Worm (Caenorhabditis elegans) whole organism, late embryonic: ENCODE results near the gene smk-1.

ENCODE experiments used
- C38D4.7 ChIP-seq: fragments of 200-800 bp; sonication (Bioruptor generic); optimal IDR thresholded peaks from 2 replicates; lab custom pipeline; 2018; ENCODE audit warnings: mild to moderate bottlenecking, missing genetic modification characterization, moderate library complexity, missing compliant biosample characterization
- F13H6.1 ChIP-seq: sonication (generic microtip); optimal IDR thresholded peaks from 2 replicates; lab custom pipeline; 2016; ENCODE audit warnings: missing genetic modification characterization, missing compliant biosample characterization
- K02D7.2 ChIP-seq: sonication (generic microtip); optimal IDR thresholded peaks from 2 replicates; lab custom pipeline; 2017; ENCODE audit warnings: mild to moderate bottlenecking, missing genetic modification characterization, missing compliant biosample characterization
- Y22D7AL.16 ChIP-seq: sonication (generic microtip); optimal IDR thresholded peaks from 2 replicates; lab custom pipeline; 2016; ENCODE audit warnings: missing genetic modification characterization, missing compliant biosample characterization
- ahr-1 ChIP-seq: sonication (generic microtip); optimal IDR thresholded peaks from 2 replicates; lab custom pipeline; 2016; ENCODE audit warnings: missing genetic modification characterization, missing compliant biosample characterization
- ceh-19 ChIP-seq: fragments of 200-800 bp; sonication (Bioruptor generic); optimal IDR thresholded peaks from 2 replicates; lab custom pipeline; 2018; ENCODE audit warnings: mild to moderate bottlenecking, missing genetic modification characterization, missing compliant biosample characterization
- ceh-22 ChIP-seq: sonication (generic microtip); optimal IDR thresholded peaks from 2 replicates; lab custom pipeline; 2017; ENCODE audit warnings: missing biosample characterization, missing genetic modification characterization
- ceh-24 ChIP-seq: sonication (generic microtip); optimal IDR thresholded peaks from 2 replicates; lab custom pipeline; 2016; ENCODE audit warnings: mild to moderate bottlenecking, missing genetic modification characterization, missing compliant biosample characterization
- ceh-30 ChIP-seq: fragments of 150-350 bp; optimal IDR thresholded peaks from 2 replicates; lab custom pipeline; 2014; ENCODE audit warnings: missing biosample characterization, missing genetic modification characterization
- ceh-31 ChIP-seq: sonication (generic microtip); optimal IDR thresholded peaks from 2 replicates; lab custom pipeline; 2016; ENCODE audit warnings: missing genetic modification characterization, missing compliant biosample characterization
- ceh-34 ChIP-seq: sonication (generic microtip); optimal IDR thresholded peaks from 2 replicates; lab custom pipeline; 2016; ENCODE audit warnings: mild to moderate bottlenecking, missing genetic modification characterization, missing compliant biosample characterization
- ceh-48 ChIP-seq: sonication (generic microtip); optimal IDR thresholded peaks from 2 replicates; lab custom pipeline; 2016; ENCODE audit warnings: missing genetic modification characterization, inconsistent platforms, missing compliant biosample characterization
- ceh-9 ChIP-seq: sonication (generic microtip); optimal IDR thresholded peaks from 2 replicates; lab custom pipeline; 2016; ENCODE audit warnings: mild to moderate bottlenecking, missing genetic modification characterization, inconsistent platforms, missing compliant biosample characterization
- che-1 ChIP-seq: sonication (generic microtip); optimal IDR thresholded peaks from 2 replicates; lab custom pipeline; 2016; ENCODE audit warnings: mild to moderate bottlenecking, missing genetic modification characterization, missing compliant biosample characterization
- dmd-4 ChIP-seq: sonication (generic microtip); optimal IDR thresholded peaks from 2 replicates; lab custom pipeline; 2016; ENCODE audit warnings: borderline replicate concordance, missing genetic modification characterization, missing compliant biosample characterization
- elt-2 ChIP-seq: sonication (generic microtip); optimal IDR thresholded peaks from 2 replicates; lab custom pipeline; 2016; ENCODE audit warnings: missing genetic modification reagents, missing genetic modification characterization, missing compliant biosample characterization
- elt-4 ChIP-seq: sonication (generic microtip); optimal IDR thresholded peaks from 2 replicates; lab custom pipeline; 2016; ENCODE audit warnings: missing genetic modification characterization, missing compliant biosample characterization
- ets-4 ChIP-seq: sonication (generic microtip); optimal IDR thresholded peaks from 2 replicates; lab custom pipeline; 2016; ENCODE audit warnings: missing genetic modification characterization, missing compliant biosample characterization
- eyg-1 ChIP-seq: sonication (generic microtip); optimal IDR thresholded peaks from 2 replicates; lab custom pipeline; 2016; ENCODE audit warnings: missing genotype, missing genetic modification characterization, missing compliant biosample characterization
- fax-1 ChIP-seq: sonication (generic microtip); optimal IDR thresholded peaks from 2 replicates; lab custom pipeline; 2016; ENCODE audit warnings: missing genotype, missing genetic modification characterization, missing compliant biosample characterization
- fkh-6 ChIP-seq: sonication (generic microtip); optimal IDR thresholded peaks from 2 replicates; lab custom pipeline; 2016; ENCODE audit warnings: missing genetic modification characterization, missing compliant biosample characterization
- hlh-30 ChIP-seq: sonication (generic microtip); optimal IDR thresholded peaks from 2 replicates; lab custom pipeline; 2017; ENCODE audit warnings: antibody characterized with exemption, missing genetic modification characterization, missing compliant biosample characterization; ENCODE audit not compliant: insufficient read depth
- hlh-8 ChIP-seq: sonication (generic microtip); optimal IDR thresholded peaks from 2 replicates; lab custom pipeline; 2016; ENCODE audit warnings: missing genotype, missing genetic modification characterization, missing compliant biosample characterization
- lim-6 ChIP-seq: sonication (generic microtip); optimal IDR thresholded peaks from 2 replicates; lab custom pipeline; 2016; ENCODE audit warnings: missing genetic modification characterization, missing compliant biosample characterization
- lin-11 ChIP-seq: fragments of 200-800 bp; sonication (Bioruptor generic); optimal IDR thresholded peaks from 2 replicates; lab custom pipeline; 2018; ENCODE audit warnings: mild to moderate bottlenecking, missing genetic modification characterization, missing compliant biosample characterization
- madf-2 ChIP-seq: sonication (generic microtip); optimal IDR thresholded peaks from 2 replicates; lab custom pipeline; 2017; ENCODE audit warnings: missing genetic modification characterization, missing compliant biosample characterization
- mec-3 ChIP-seq: sonication (generic microtip); optimal IDR thresholded peaks from 2 replicates; lab custom pipeline; 2016; ENCODE audit warnings: borderline replicate concordance, missing genetic modification characterization, missing compliant biosample characterization
- nfya-1 ChIP-seq: sonication (generic microtip); optimal IDR thresholded peaks from 2 replicates; lab custom pipeline; 2017; ENCODE audit warnings: missing genetic modification characterization, mild to moderate bottlenecking, missing compliant biosample characterization, antibody characterized with exemption, moderate library complexity
- nhr-11 ChIP-seq: fragments of 150-350 bp; optimal IDR thresholded peaks from 2 replicates; lab custom pipeline; 2014; ENCODE audit warnings: missing biosample characterization, missing genetic modification characterization
- nhr-232 ChIP-seq: sonication (generic microtip); optimal IDR thresholded peaks from 2 replicates; lab custom pipeline; 2016; ENCODE audit warnings: missing genetic modification characterization, missing compliant biosample characterization
- pag-3 ChIP-seq: sonication (generic microtip); optimal IDR thresholded peaks from 2 replicates; lab custom pipeline; 2016; ENCODE audit warnings: missing compliant biosample characterization, missing genetic modification characterization, borderline replicate concordance
- pat-9 ChIP-seq: fragments of 200-800 bp; sonication (Bioruptor generic); optimal IDR thresholded peaks from 2 replicates; lab custom pipeline; 2018; ENCODE audit warnings: mild to moderate bottlenecking, missing genetic modification characterization, moderate library complexity, missing compliant biosample characterization
- pha-2 ChIP-seq: sonication (generic microtip); optimal IDR thresholded peaks from 2 replicates; lab custom pipeline; 2017; ENCODE audit warnings: mild to moderate bottlenecking, missing genetic modification characterization, missing compliant biosample characterization
- pros-1 ChIP-seq: fragments of 150-350 bp; optimal IDR thresholded peaks from 2 replicates; lab custom pipeline; 2014; ENCODE audit warnings: missing biosample characterization, missing genetic modification reagents, missing genetic modification characterization
- ref-2 ChIP-seq: sonication (generic microtip); optimal IDR thresholded peaks from 2 replicates; lab custom pipeline; 2016; ENCODE audit warnings: missing genetic modification characterization, missing compliant biosample characterization
- sdc-2 ChIP-seq: sonication (generic microtip); optimal IDR thresholded peaks from 2 replicates; lab custom pipeline; 2016; ENCODE audit warnings: missing genotype, missing genetic modification characterization, missing compliant biosample characterization
- sox-2 ChIP-seq: fragments of 200-800 bp; sonication (Bioruptor generic); IDR thresholded peaks from 2 replicates; pipeline ENCODE4 v1.3.6; 2022; ENCODE audit warnings: missing genetic modification reagents, missing genetic modification characterization, missing compliant biosample characterization
- syd-9 ChIP-seq: sonication (generic microtip); optimal IDR thresholded peaks from 2 replicates; lab custom pipeline; 2016; ENCODE audit warnings: mild to moderate bottlenecking, missing genetic modification characterization, moderate library complexity, missing compliant biosample characterization
- tbx-2 ChIP-seq: sonication (generic microtip); optimal IDR thresholded peaks from 2 replicates; lab custom pipeline; 2016; ENCODE audit warnings: missing genetic modification characterization, missing compliant biosample characterization
- tbx-7 ChIP-seq: sonication (generic microtip); optimal IDR thresholded peaks from 2 replicates; lab custom pipeline; 2016; ENCODE audit warnings: missing genotype, missing genetic modification characterization, missing compliant biosample characterization
- ttx-3 ChIP-seq: sonication (generic microtip); optimal IDR thresholded peaks from 2 replicates; lab custom pipeline; 2016; ENCODE audit warnings: missing genetic modification reagents, missing genetic modification characterization, missing compliant biosample characterization
- unc-3 ChIP-seq, 2 experiments: fragments of 200-800 bp in 1 of 2; sonication (Bioruptor generic) in 1 of 2; sonication (generic microtip) in 1 of 2; conservative IDR thresholded peaks in 1 of 2; optimal IDR thresholded peaks in 1 of 2; 2 replicates each; pipeline versions ENCODE4 v1.3.6 to Lab custom; 2016 to 2022; ENCODE audit warnings: missing compliant biosample characterization in 2 of 2, missing genetic modification characterization in 2 of 2, missing genetic modification reagents in 1 of 2
- unc-86 ChIP-seq: sonication (generic microtip); optimal IDR thresholded peaks from 2 replicates; lab custom pipeline; 2016; ENCODE audit warnings: missing genetic modification characterization, missing compliant biosample characterization
- ztf-16 ChIP-seq: sonication (generic microtip); optimal IDR thresholded peaks from 2 replicates; lab custom pipeline; 2017; ENCODE audit warnings: missing genetic modification characterization, missing compliant biosample characterization

smk-1 gene

DNA sequence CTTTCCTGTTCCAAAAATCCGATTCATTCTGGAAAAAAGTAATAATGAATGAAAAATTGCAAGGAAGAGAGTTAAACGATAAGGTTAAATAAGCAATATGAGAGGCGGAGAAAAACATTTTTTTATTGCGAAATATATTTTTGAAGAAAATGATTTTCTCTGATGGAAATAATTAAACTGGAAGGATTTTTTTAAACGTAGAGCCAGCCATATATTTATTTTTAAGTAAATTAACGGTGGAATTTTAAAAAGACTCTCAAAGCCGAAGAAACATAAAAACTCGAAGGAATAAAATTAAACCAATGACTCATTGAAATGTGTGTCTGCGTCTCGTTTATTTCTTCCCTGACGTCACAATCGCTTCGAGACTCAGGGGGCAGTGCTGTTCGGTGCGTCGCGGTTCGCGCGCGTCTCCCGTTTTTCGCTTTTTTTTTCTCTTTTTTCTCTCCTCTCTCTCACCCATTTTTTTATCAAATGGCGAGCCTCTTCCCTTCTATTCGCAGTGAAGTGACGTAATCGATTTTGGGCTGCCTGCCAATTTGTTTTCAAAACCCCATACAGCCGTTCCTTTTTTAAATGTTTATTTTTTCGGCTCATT, 1.4 kb upstream of the smk-1 start, which contains the start of gene vps-60 (continued):
- TF ChIP-seq ref-2 (tag; lab: Kevin White, UChicago): peak; percentile 72
- no peak for TF ChIP-seq pros-1 (tag; lab: Kevin White, UChicago)
- TF ChIP-seq tbx-7 (tag; lab: Kevin White, UChicago): no peak
- TF ChIP-seq ceh-34 (tag; lab: Kevin White, UChicago): peak; percentile 69
- TF ChIP-seq nfya-1 (tag; lab: Kevin White, UChicago): peak; percentile 90
- no peak for TF ChIP-seq syd-9 (tag; lab: Kevin White, UChicago)
- peak; percentile 32 for TF ChIP-seq sdc-2 (tag; lab: Kevin White, UChicago)
- TF ChIP-seq che-1 (tag; lab: Kevin White, UChicago): peak; percentile 3
- no peak for TF ChIP-seq ceh-31 (tag; lab: Kevin White, UChicago)
- no peak for TF ChIP-seq lim-6 (tag; lab: Kevin White, UChicago)
- TF ChIP-seq elt-4 (tag; lab: Kevin White, UChicago): no peak
- no peak for TF ChIP-seq madf-2 (tag; lab: Kevin White, UChicago)
- peak; percentile 34 for TF ChIP-seq ets-4 (tag; lab: Kevin White, UChicago)
- TF ChIP-seq K02D7.2 (tag; lab: Kevin White, UChicago): no peak
- TF ChIP-seq F13H6.1: no peak
- peak; percentile 59 for TF ChIP-seq hlh-30 (tag; lab: Kevin White, UChicago)
- peak; percentile 9 for TF ChIP-seq unc-86 (tag; lab: Kevin White, UChicago)
- TF ChIP-seq nhr-232 (tag; lab: Kevin White, UChicago): no peak
- TF ChIP-seq ceh-48: no peak
- TF ChIP-seq Y22D7AL.16: no peak
- no peak for TF ChIP-seq eyg-1 (tag; lab: Kevin White, UChicago)
- no peak for TF ChIP-seq ahr-1
- no peak for TF ChIP-seq sox-2 (GFP tag; lab: Robert Waterston, UW)
- no peak for TF ChIP-seq C38D4.7 (GFP tag; lab: Kevin White, UChicago)
- peak; percentile 76 for TF ChIP-seq tbx-2 (tag; lab: Kevin White, UChicago)
- TF ChIP-seq pag-3 (tag; lab: Kevin White, UChicago): no peak
- no peak for TF ChIP-seq lin-11
- no peak for TF ChIP-seq nhr-11 (tag; lab: Kevin White, UChicago)
- no peak for TF ChIP-seq mec-3 (tag; lab: Kevin White, UChicago)
- TF ChIP-seq ceh-30 (tag; lab: Kevin White, UChicago): no peak
- TF ChIP-seq fax-1: no peak
- no peak for TF ChIP-seq ceh-19 (GFP tag; lab: Kevin White, UChicago)
- TF ChIP-seq ztf-16 (tag; lab: Kevin White, UChicago): peak; percentile 7
- no peak for TF ChIP-seq ceh-9 (tag; lab: Kevin White, UChicago)
- no peak for TF ChIP-seq fkh-6 (tag; lab: Kevin White, UChicago)

DNA sequence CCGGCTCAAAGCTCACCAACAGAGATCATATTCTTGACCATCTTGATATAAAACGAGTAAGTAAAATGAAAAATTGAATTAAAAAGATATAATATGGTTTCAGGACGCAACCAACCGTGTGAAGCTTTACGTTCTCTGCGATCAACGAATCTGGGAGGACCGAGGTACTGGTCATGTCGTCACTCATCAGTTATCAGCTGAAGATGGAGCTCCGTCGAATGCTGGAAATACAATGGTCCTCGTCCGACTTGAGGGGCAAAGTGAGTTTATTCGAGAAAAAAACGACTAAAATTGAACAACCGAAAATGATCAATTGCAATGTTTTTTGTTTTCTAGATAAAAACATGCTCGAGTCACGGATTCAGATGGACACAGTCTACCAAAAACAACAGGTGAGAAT, 883 bp downstream of the smk-1 start:
- TF ChIP-seq C38D4.7 (GFP tag; lab: Kevin White, UChicago) (no peak), nfya-1 (tag; lab: Kevin White, UChicago) (no peak), ceh-22 (tag; lab: Kevin White, UChicago) (no peak), unc-3 (GFP tag; conservative IDR thresholded peaks at IDR 0.05; lab: Robert Waterston, UW) (no peak), unc-3 (tag; optimal IDR thresholded peaks at IDR 0.05; lab: Kevin White, UChicago) (no peak), ceh-24 (tag; lab: Kevin White, UChicago) (no peak), lin-11 (no peak), hlh-8 (no peak), K02D7.2 (tag; lab: Kevin White, UChicago) (no peak), ttx-3 (tag; lab: Kevin White, UChicago) (no peak), syd-9 (tag; lab: Kevin White, UChicago) (no peak), pat-9 (tag; lab: Kevin White, UChicago) (no peak), hlh-30 (tag; lab: Kevin White, UChicago) (no peak), pha-2 (tag; lab: Kevin White, UChicago) (no peak), ref-2 (tag; lab: Kevin White, UChicago) (no peak), elt-2 (tag; lab: Kevin White, UChicago) (no peak), pros-1 (tag; lab: Kevin White, UChicago) (no peak), ahr-1 (no peak), dmd-4 (tag; lab: Kevin White, UChicago) (no peak)
- TF ChIP-seq, all 69 proteins: peak for 0
